Fruit fly (Drosophila melanogaster) whole organism, embryonic: ENCODE measurements around the gene Ank.

Experiments used
- CG1024 ChIP-seq: fragments of 200-800 bp; sonication (Bioruptor generic); IDR thresholded peaks from 2 replicates; pipeline ENCODE4 v1.3.6; 2022; ENCODE audit warnings: missing biosample characterization, missing genetic modification characterization
- CG10267 ChIP-seq: fragments of 200-800 bp; sonication (Bioruptor generic); optimal IDR thresholded peaks from 2 replicates; lab custom pipeline; 2018; ENCODE audit warnings: missing biosample characterization, mild to moderate bottlenecking, missing genetic modification characterization, moderate library complexity
- CG11247 ChIP-seq: fragments of 200-800 bp; sonication (Bioruptor generic); IDR thresholded peaks from 2 replicates; pipeline ENCODE4 v1.3.6; 2022; ENCODE audit warnings: missing biosample characterization, missing genetic modification characterization
- CG15269 ChIP-seq: fragments of 200-800 bp; sonication (Bioruptor generic); optimal IDR thresholded peaks from 2 replicates; lab custom pipeline; 2018; ENCODE audit warnings: missing biosample characterization, mild to moderate bottlenecking, missing genetic modification characterization, moderate library complexity
- CG15479 ChIP-seq: fragments of 200-800 bp; sonication (Bioruptor generic); optimal IDR thresholded peaks from 3 replicates; lab custom pipeline; 2019; ENCODE audit warnings: missing biosample characterization, mild to moderate bottlenecking, missing genetic modification characterization, moderate library complexity
- CG1647 ChIP-seq: fragments of 200-800 bp; sonication (Bioruptor generic); optimal IDR thresholded peaks from 3 replicates; lab custom pipeline; 2016; ENCODE audit warnings: missing biosample characterization, missing genetic modification characterization
- CG17186 ChIP-seq: fragments of 200-800 bp; sonication (Bioruptor generic); optimal IDR thresholded peaks from 3 replicates; lab custom pipeline; 2017; ENCODE audit warnings: missing biosample characterization, missing genetic modification reagents, missing genetic modification characterization
- CG17829 ChIP-seq: fragments of 200-800 bp; optimal IDR thresholded peaks from 2 replicates; lab custom pipeline; 2019; ENCODE audit warnings: missing biosample characterization, mild to moderate bottlenecking, missing genetic modification characterization, moderate library complexity
- CG2129 ChIP-seq: fragments of 200-800 bp; sonication (Bioruptor generic); IDR thresholded peaks from 2 replicates; pipeline ENCODE4 v1.3.6; 2022; ENCODE audit warnings: missing biosample characterization, missing genetic modification characterization; ENCODE audit not compliant: partially characterized antibody
- CG32767 ChIP-seq: fragments of 200-800 bp; sonication (Bioruptor generic); IDR thresholded peaks from 2 replicates; pipeline ENCODE4 v1.3.6; 2022; ENCODE audit warnings: missing biosample characterization, missing genetic modification characterization
- CG33213 ChIP-seq: fragments of 200-800 bp; sonication (Bioruptor generic); optimal IDR thresholded peaks from 3 replicates; lab custom pipeline; 2016; ENCODE audit warnings: missing biosample characterization, missing genetic modification characterization
- CG6689 ChIP-seq: fragments of 200-800 bp; sonication (Bioruptor generic); IDR thresholded peaks from 2 replicates; pipeline ENCODE4 v1.3.6; 2022; ENCODE audit warnings: missing biosample characterization, missing genetic modification characterization
- CG7372 ChIP-seq: fragments of 200-800 bp; sonication (Bioruptor generic); IDR thresholded peaks from 2 replicates; pipeline ENCODE4 v1.3.6; 2022; ENCODE audit warnings: missing biosample characterization, missing genetic modification characterization
- CG7963 ChIP-seq: fragments of 200-800 bp; sonication (Bioruptor generic); IDR thresholded peaks from 3 replicates; pipeline ENCODE4 v1.3.6; 2022; ENCODE audit warnings: missing biosample characterization, missing genetic modification characterization; ENCODE audit not compliant: partially characterized antibody
- CG9727 ChIP-seq: fragments of 200-800 bp; sonication (Bioruptor generic); optimal IDR thresholded peaks from 3 replicates; lab custom pipeline; 2017; ENCODE audit warnings: missing biosample characterization, mild to moderate bottlenecking, missing genetic modification characterization
- CG9876 ChIP-seq: fragments of 200-800 bp; sonication (Bioruptor generic); optimal IDR thresholded peaks from 2 replicates; lab custom pipeline; 2016; ENCODE audit warnings: missing biosample characterization, missing genetic modification characterization
- Dp ChIP-seq: fragments of 200-800 bp; sonication (Bioruptor generic); optimal IDR thresholded peaks from 2 replicates; lab custom pipeline; 2018; ENCODE audit warnings: missing biosample characterization, mild to moderate bottlenecking, missing genetic modification characterization, moderate library complexity
- Fer2 ChIP-seq: fragments of 200-800 bp; sonication (Bioruptor generic); optimal IDR thresholded peaks from 2 replicates; lab custom pipeline; 2018; ENCODE audit warnings: missing biosample characterization, mild to moderate bottlenecking, missing genetic modification characterization, moderate library complexity
- Gug ChIP-seq: fragments of 200-800 bp; sonication (Bioruptor generic); IDR thresholded peaks from 4 replicates; pipeline ENCODE4 v1.3.6; 2022; ENCODE audit warnings: missing biosample characterization, missing genetic modification characterization
- Hmr ChIP-seq: fragments of 200-800 bp; sonication (Bioruptor generic); optimal IDR thresholded peaks from 3 replicates; lab custom pipeline; 2017; ENCODE audit warnings: mild to moderate bottlenecking, missing biosample characterization, missing genetic modification reagents, missing genetic modification characterization
- Hr51 ChIP-seq, 2 experiments: fragments of 200-800 bp; sonication (Bioruptor generic); optimal IDR thresholded peaks; 2 replicates in 1 of 2; 3 replicates in 1 of 2; lab custom pipeline; 2016 to 2018; ENCODE audit warnings: missing biosample characterization in 2 of 2, missing genetic modification characterization in 2 of 2, mild to moderate bottlenecking in 1 of 2, moderate library complexity in 1 of 2
- Hsf ChIP-seq: fragments of 200-800 bp; sonication (Bioruptor generic); optimal IDR thresholded peaks from 3 replicates; lab custom pipeline; 2016; ENCODE audit warnings: missing biosample characterization, missing genetic modification characterization
- MESR4 ChIP-seq: fragments of 200-800 bp; sonication (Bioruptor generic); optimal IDR thresholded peaks from 2 replicates; lab custom pipeline; 2018; ENCODE audit warnings: missing biosample characterization, mild to moderate bottlenecking, missing genetic modification characterization, moderate library complexity
- Mad ChIP-seq: fragments of 200-800 bp; sonication (Bioruptor generic); optimal IDR thresholded peaks from 2 replicates; lab custom pipeline; 2016; ENCODE audit warnings: missing biosample characterization, missing genetic modification characterization
- NC2β ChIP-seq: fragments of 200-800 bp; sonication (Bioruptor generic); optimal IDR thresholded peaks from 2 replicates; lab custom pipeline; 2016; ENCODE audit warnings: missing biosample characterization, missing genetic modification characterization
- Xrp1 ChIP-seq: fragments of 200-800 bp; sonication (Bioruptor generic); IDR thresholded peaks from 2 replicates; pipeline ENCODE4 v1.3.6; 2022; ENCODE audit warnings: missing biosample characterization, missing genetic modification characterization
- amos ChIP-seq: fragments of 200-800 bp; sonication (Bioruptor generic); IDR thresholded peaks from 2 replicates; pipeline ENCODE4 v1.3.6; 2022; ENCODE audit warnings: missing biosample characterization, missing genetic modification characterization; ENCODE audit not compliant: partially characterized antibody
- ara ChIP-seq: fragments of 200-800 bp; sonication (Bioruptor generic); IDR thresholded peaks from 2 replicates; pipeline ENCODE4 v1.3.6; 2022; ENCODE audit warnings: missing biosample characterization, missing genetic modification characterization
- ase ChIP-seq: fragments of 200-800 bp; sonication (Bioruptor generic); IDR thresholded peaks from 3 replicates; pipeline ENCODE4 v1.3.6; 2022; ENCODE audit warnings: missing biosample characterization, missing genetic modification characterization
- bigmax ChIP-seq: fragments of 200-800 bp; sonication (Bioruptor generic); optimal IDR thresholded peaks from 2 replicates; lab custom pipeline; 2018; ENCODE audit warnings: missing biosample characterization, mild to moderate bottlenecking, missing genetic modification characterization
- cg ChIP-seq: fragments of 200-800 bp; sonication (Bioruptor generic); optimal IDR thresholded peaks from 3 replicates; lab custom pipeline; 2019; ENCODE audit warnings: missing biosample characterization, mild to moderate bottlenecking, missing genetic modification characterization, moderate library complexity
- crc ChIP-seq: fragments of 200-800 bp; sonication (Bioruptor generic); optimal IDR thresholded peaks from 2 replicates; lab custom pipeline; 2016; ENCODE audit warnings: missing biosample characterization, missing genetic modification characterization
- ems ChIP-seq: fragments of 200-800 bp; sonication (Bioruptor generic); optimal IDR thresholded peaks from 3 replicates; lab custom pipeline; 2016; ENCODE audit warnings: missing biosample characterization, missing genetic modification characterization
- ewg ChIP-seq: fragments of 200-800 bp; sonication (Bioruptor generic); optimal IDR thresholded peaks from 3 replicates; lab custom pipeline; 2017; ENCODE audit warnings: mild to moderate bottlenecking, missing biosample characterization, missing genetic modification reagents, missing genetic modification characterization
- jigr1 ChIP-seq: fragments of 200-800 bp; sonication (Bioruptor generic); IDR thresholded peaks from 3 replicates; pipeline ENCODE4 v1.3.6; 2022; ENCODE audit warnings: missing biosample characterization, missing genetic modification characterization
- luna ChIP-seq: fragments of 200-800 bp; sonication (Bioruptor generic); optimal IDR thresholded peaks from 2 replicates; lab custom pipeline; 2016; ENCODE audit warnings: missing biosample characterization, missing genetic modification characterization
- mld ChIP-seq: fragments of 200-800 bp; sonication (Bioruptor generic); IDR thresholded peaks from 3 replicates; pipeline ENCODE4 v1.3.6; 2022; ENCODE audit warnings: missing biosample characterization, missing genetic modification characterization; ENCODE audit not compliant: partially characterized antibody
- nmo ChIP-seq: fragments of 200-800 bp; sonication (Bioruptor generic); optimal IDR thresholded peaks from 2 replicates; lab custom pipeline; 2018; ENCODE audit warnings: missing biosample characterization, mild to moderate bottlenecking, missing genetic modification characterization, moderate library complexity
- nom ChIP-seq: fragments of 200-800 bp; sonication (Bioruptor generic); optimal IDR thresholded peaks from 2 replicates; lab custom pipeline; 2017; ENCODE audit warnings: missing biosample characterization, missing genetic modification characterization, mild to moderate bottlenecking, moderate library complexity, missing genetic modification reagents
- p53 ChIP-seq: fragments of 200-800 bp; sonication (Bioruptor generic); optimal IDR thresholded peaks from 2 replicates; lab custom pipeline; 2016; ENCODE audit warnings: missing biosample characterization, missing genetic modification characterization
- pan ChIP-seq, 4 experiments: fragments of >200 bp in 3 of 4; fragments of 200-800 bp in 1 of 4; sonication (Bioruptor generic) in 1 of 4; optimal IDR thresholded peaks in 3 of 4; IDR thresholded peaks in 1 of 4; 2 replicates each; pipeline versions ENCODE4 v1.3.6 to Lab custom; 2017 to 2022; ENCODE audit warnings: missing biosample characterization in 2 of 4, missing genetic modification characterization in 2 of 4, mixed read lengths in 1 of 4
- pfk ChIP-seq: fragments of 200-800 bp; sonication (Bioruptor generic); optimal IDR thresholded peaks from 2 replicates; lab custom pipeline; 2018; ENCODE audit warnings: missing biosample characterization, mild to moderate bottlenecking, missing genetic modification characterization, moderate library complexity
- rib ChIP-seq: fragments of 200-800 bp; sonication (Bioruptor generic); IDR thresholded peaks from 2 replicates; pipeline ENCODE4 v1.3.6; 2022; ENCODE audit warnings: missing biosample characterization, missing genetic modification characterization
- salm ChIP-seq: fragments of 200-800 bp; sonication (Bioruptor generic); optimal IDR thresholded peaks from 2 replicates; lab custom pipeline; 2018; ENCODE audit warnings: missing biosample characterization, mild to moderate bottlenecking, missing genetic modification characterization
- sens-2 ChIP-seq: fragments of 200-800 bp; sonication (Bioruptor generic); IDR thresholded peaks from 2 replicates; pipeline ENCODE4 v1.3.6; 2022; ENCODE audit warnings: missing biosample characterization, missing genetic modification characterization
- trh ChIP-seq: fragments of 200-800 bp; sonication (Bioruptor generic); optimal IDR thresholded peaks from 2 replicates; lab custom pipeline; 2016; ENCODE audit warnings: missing biosample characterization, missing genetic modification characterization
- unc-4 ChIP-seq: fragments of 200-800 bp; sonication (Bioruptor generic); IDR thresholded peaks from 2 replicates; pipeline ENCODE4 v1.3.6; 2022; ENCODE audit warnings: missing biosample characterization, missing genetic modification characterization; ENCODE audit not compliant: partially characterized antibody
- zfh2 ChIP-seq: fragments of 200-800 bp; sonication (Bioruptor generic); optimal IDR thresholded peaks from 2 replicates; lab custom pipeline; 2016; ENCODE audit warnings: missing biosample characterization, missing genetic modification characterization

Ank gene

DNA sequence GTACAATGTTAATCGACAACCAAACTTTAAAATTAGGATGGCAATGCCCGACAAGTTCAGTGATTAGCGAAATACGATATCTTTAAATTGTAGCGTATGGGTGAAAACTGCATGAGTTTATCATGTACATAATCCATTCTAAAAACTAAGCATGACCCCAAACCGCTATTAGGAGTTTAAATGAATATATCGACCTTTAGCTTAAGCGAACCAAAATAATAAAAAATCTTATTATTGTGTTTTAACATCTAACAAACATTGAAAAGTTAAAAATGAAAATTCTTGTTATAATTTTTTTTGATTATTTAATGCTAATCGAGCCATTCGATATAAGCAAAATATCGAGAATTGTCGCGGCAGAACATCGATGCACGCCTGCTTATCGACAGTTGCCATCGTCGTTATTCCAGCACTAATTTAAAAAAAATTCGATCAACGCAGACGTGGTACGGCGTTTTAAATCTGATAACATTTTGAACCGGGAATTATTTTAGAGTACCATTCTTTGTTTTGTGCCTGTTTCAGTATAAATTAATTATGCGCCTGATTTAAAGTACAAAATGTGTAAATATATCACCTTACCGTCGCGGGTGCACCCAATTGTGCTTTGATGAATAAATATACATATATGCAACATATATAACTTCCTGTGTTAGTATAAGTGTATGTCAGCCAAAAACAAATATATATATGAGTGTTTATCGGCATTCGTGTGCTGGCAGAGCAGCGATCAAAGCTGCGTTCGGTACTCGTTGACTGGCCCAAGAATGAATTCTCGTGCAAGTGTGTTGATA, 60.5 kb downstream of the Ank start, which contains the start of gene pan (continued):
- no peak for TF ChIP-seq pfk
- no peak for TF ChIP-seq Xrp1 (GFP tag; lab: Robert Waterston, UW)
- no peak for TF ChIP-seq Gug (GFP tag; lab: Robert Waterston, UW)
- no peak for TF ChIP-seq bigmax (GFP tag; lab: Kevin White, UChicago)
- no peak for TF ChIP-seq luna (GFP tag; lab: Kevin White, UChicago)
- peak; percentile 44 for TF ChIP-seq CG10267
- TF ChIP-seq CG17829 (tag; lab: Kevin White, UChicago), result no peak
- no peak for TF ChIP-seq rib (GFP tag; lab: Robert Waterston, UW)
- TF ChIP-seq jigr1 (GFP tag; lab: Robert Waterston, UW), result no peak
- no peak for TF ChIP-seq Mad (GFP tag; lab: Kevin White, UChicago)
- TF ChIP-seq CG17186 (GFP tag; lab: Kevin White, UChicago), result no peak
- peak; percentile 64 for TF ChIP-seq nom (GFP tag; lab: Kevin White, UChicago)
- TF ChIP-seq Dp, result peak; percentile 47
- no peak for TF ChIP-seq salm (tag; lab: Kevin White, UChicago)
- TF ChIP-seq CG9876 (GFP tag; lab: Kevin White, UChicago), result no peak
- no peak for TF ChIP-seq CG9727
- TF ChIP-seq ara (GFP tag; lab: Robert Waterston, UW), result no peak
- no peak for TF ChIP-seq ewg (GFP tag; lab: Kevin White, UChicago)
- TF ChIP-seq Fer2 (tag; lab: Kevin White, UChicago), result no peak
- no peak for TF ChIP-seq Hsf
- no peak for TF ChIP-seq CG32767
- TF ChIP-seq CG15479 (GFP tag; lab: Kevin White, UChicago), result no peak
- TF ChIP-seq NC2β (GFP tag; lab: Kevin White, UChicago), result no peak
- TF ChIP-seq CG33213 (GFP tag; lab: Kevin White, UChicago), result no peak
- peak; percentile 52 for TF ChIP-seq Hmr (GFP tag; lab: Kevin White, UChicago)
- TF ChIP-seq sens-2 (GFP tag; lab: Robert Waterston, UW), result no peak
- no peak for TF ChIP-seq CG1647 (GFP tag; lab: Kevin White, UChicago)
- peak; percentile 86; the same call in 1 of the 2 replicates for TF ChIP-seq amos (GFP tag; lab: Robert Waterston, UW)
- peak; percentile 82 for TF ChIP-seq unc-4
- no peak for TF ChIP-seq CG7372 (GFP tag; lab: Robert Waterston, UW)
- TF ChIP-seq MESR4 (GFP tag; lab: Kevin White, UChicago), result peak; percentile 90
- no peak for TF ChIP-seq crc (GFP tag; lab: Kevin White, UChicago)
- TF ChIP-seq pan (optimal IDR thresholded peaks at IDR 0.05; lab: Kevin White, UChicago), result no peak
- TF ChIP-seq pan (GFP tag; optimal IDR thresholded peaks at IDR 0.05 in 1 of 2, IDR thresholded peaks at IDR 0.05 in 1 of 2), result no peak
- TF ChIP-seq p53 (GFP tag; lab: Kevin White, UChicago), result no peak
- peak; percentile 18 for TF ChIP-seq nmo (GFP tag; lab: Kevin White, UChicago)
- no peak; the same call in 1 of the 3 replicates for TF ChIP-seq mld (GFP tag; lab: Robert Waterston, UW)
- no peak for TF ChIP-seq zfh2
- TF ChIP-seq CG7963 (GFP tag; lab: Robert Waterston, UW), result no peak; the same call in none of the 3 replicates
- TF ChIP-seq CG15269, result no peak
- peak; percentile 39 for TF ChIP-seq ems (GFP tag; lab: Kevin White, UChicago)
- TF ChIP-seq CG6689 (GFP tag; lab: Robert Waterston, UW), result no peak
- peak; percentile 65; the same call in 1 of the 2 replicates for TF ChIP-seq CG2129 (GFP tag; lab: Robert Waterston, UW)
- TF ChIP-seq CG1024 (GFP tag; lab: Robert Waterston, UW), result no peak
- TF ChIP-seq Hr51 (GFP tag; optimal IDR thresholded peaks at IDR 0.05; lab: Kevin White, UChicago), result no peak
- TF ChIP-seq cg (GFP tag; lab: Kevin White, UChicago), result peak; percentile 89
- no peak for TF ChIP-seq CG11247 (GFP tag; lab: Robert Waterston, UW)
- TF ChIP-seq ase, result no peak
- TF ChIP-seq trh (GFP tag; lab: Kevin White, UChicago), result no peak
